Fruit fly (Drosophila melanogaster): Measurements from ENCODE around the gene spartin.

Gene spartin

dm6 chr3R:4663068-4663467 lies 8.5 kb downstream of the spartin start (continued):
- TF ChIP-seq ind (GFP tag; optimal IDR thresholded peaks at IDR 0.05) (peak; percentile 71), Ets65A (GFP tag) (peak; percentile 95), CG4854 (GFP tag; optimal IDR thresholded peaks at IDR 0.05) (peak; percentile 75), CG8388 (GFP tag; optimal IDR thresholded peaks at IDR 0.05) (peak; percentile 79), row (GFP tag; IDR thresholded peaks at IDR 0.05) (peak; percentile 79), CG10267 (tag; optimal IDR thresholded peaks at IDR 0.05) (peak; percentile 88), CG4707 (GFP tag; optimal IDR thresholded peaks at IDR 0.05) (no peak), H15 (GFP tag; IDR thresholded peaks at IDR 0.05) (peak; percentile 78; the same call in 2 of the 3 replicates), lbe (GFP tag; optimal IDR thresholded peaks at IDR 0.05) (no peak), az2 (GFP tag; optimal IDR thresholded peaks at IDR 0.05) (peak; percentile 59), Asciz (GFP tag; optimal IDR thresholded peaks at IDR 0.05) (peak; percentile 87), CG10366 (GFP tag; IDR thresholded peaks at IDR 0.05) (peak; percentile 78), Hmx (GFP tag; optimal IDR thresholded peaks at IDR 0.05) (peak; percentile 25), Hr3 (GFP tag; optimal IDR thresholded peaks at IDR 0.05) (peak; percentile 66), her (GFP tag; optimal IDR thresholded peaks at IDR 0.05) (peak; percentile 25), CG2116 (GFP tag; optimal IDR thresholded peaks at IDR 0.05) (peak; percentile 25), CG33213 (GFP tag; optimal IDR thresholded peaks at IDR 0.05) (peak; percentile 48), sqz (GFP tag; optimal IDR thresholded peaks at IDR 0.05) (peak; percentile 32), Hand (GFP tag; optimal IDR thresholded peaks at IDR 0.05) (peak; percentile 10), kni (GFP tag; optimal IDR thresholded peaks at IDR 0.05) (peak; percentile 70), Hr39 (optimal IDR thresholded peaks at IDR 0.05) (no peak), CG1792 (GFP tag; optimal IDR thresholded peaks at IDR 0.05) (peak; percentile 56), croc (GFP tag; conservative IDR thresholded peaks at IDR 0.05) (peak; percentile 77; the same call in 2 of the 3 replicates)

- no peak for TF ChIP-seq CG14441 (GFP tag; IDR thresholded peaks at IDR 0.05)
- no peak for TF ChIP-seq CG11247 (GFP tag; IDR thresholded peaks at IDR 0.05)
- TF ChIP-seq crol (GFP tag; IDR thresholded peaks at IDR 0.05) = 0 out of 2 replicates have a peak, but pooled peaks have one; percentile 26
- no peak for TF ChIP-seq CG14014 (GFP tag; IDR thresholded peaks at IDR 0.05)
- TF ChIP-seq disco-r (GFP tag; optimal IDR thresholded peaks at IDR 0.05) = no peak
- no peak for TF ChIP-seq Bgb (GFP tag; IDR thresholded peaks at IDR 0.05; ENCODE audit: partially characterized antibody)
- no peak for TF ChIP-seq CG11504 (tag; optimal IDR thresholded peaks at IDR 0.05)
- TF ChIP-seq abd-A (tag; optimal IDR thresholded peaks at IDR 0.05) = peak; percentile 57
- TF ChIP-seq z (GFP tag; IDR thresholded peaks at IDR 0.05) = no peak
- no peak for TF ChIP-seq CG9215 (GFP tag; IDR thresholded peaks at IDR 0.05)
- no peak for TF ChIP-seq maf-S (GFP tag; optimal IDR thresholded peaks at IDR 0.05)
- no peak for TF ChIP-seq Tbp (GFP tag; optimal IDR thresholded peaks at IDR 0.05)
- TF ChIP-seq CG8924 (tag; optimal IDR thresholded peaks at IDR 0.05) = no peak
- peak; percentile 22; the same call in 1 of the 2 replicates for TF ChIP-seq seq (GFP tag; IDR thresholded peaks at IDR 0.05)
- TF ChIP-seq h (optimal IDR thresholded peaks at IDR 0.05) = no peak
- TF ChIP-seq CG12769 (tag; optimal IDR thresholded peaks at IDR 0.05) = no peak
- no peak for TF ChIP-seq Spps (tag; optimal IDR thresholded peaks at IDR 0.05)
- no peak for TF ChIP-seq CG11085 (GFP tag; IDR thresholded peaks at IDR 0.05)
- TF ChIP-seq tio (GFP tag; optimal IDR thresholded peaks at IDR 0.05) = no peak
- peak; percentile 18 for TF ChIP-seq nerfin-1 (tag; optimal IDR thresholded peaks at IDR 0.05)
- TF ChIP-seq CG18011 (GFP tag; optimal IDR thresholded peaks at IDR 0.05) = no peak
- TF ChIP-seq BEAF-32 (GFP tag; optimal IDR thresholded peaks at IDR 0.05) = no peak
- peak; percentile 24 for TF ChIP-seq gcm (GFP tag; optimal IDR thresholded peaks at IDR 0.05)
- TF ChIP-seq Chrac-16 (GFP tag; optimal IDR thresholded peaks at IDR 0.05) = no peak
- TF ChIP-seq CG13894 (tag; optimal IDR thresholded peaks at IDR 0.05) = peak; percentile 95
- no peak for TF ChIP-seq CG30020 (tag; optimal IDR thresholded peaks at IDR 0.05)
- peak; percentile 23 for TF ChIP-seq Fer1 (GFP tag; optimal IDR thresholded peaks at IDR 0.05)
- no peak for TF ChIP-seq zen2 (GFP tag; IDR thresholded peaks at IDR 0.05; ENCODE audit: partially characterized antibody)
- TF ChIP-seq Deaf1 (tag; optimal IDR thresholded peaks at IDR 0.05) = peak; percentile 85
- TF ChIP-seq Oaz (GFP tag; IDR thresholded peaks at IDR 0.05) = no peak
Measured at dm6 chr3R:4664199-4664598, 9.6 kb downstream of the spartin start.

Data from whole organism, embryonic.